Worm (Caenorhabditis elegans) whole organism, L4/young adult: Measurements from ENCODE around the gene nhr-15.

ENCODE experiments used
- W03F9.2 ChIP-seq: fragments of 150-350 bp; optimal IDR thresholded peaks from 2 replicates; lab custom pipeline; 2014; ENCODE audit warnings: missing biosample characterization, missing genetic modification characterization
- dao-5 ChIP-seq: sonication (generic microtip); optimal IDR thresholded peaks from 2 replicates; lab custom pipeline; 2016; ENCODE audit warnings: missing genotype, missing genetic modification characterization, moderate library complexity, missing compliant biosample characterization
- him-1 ChIP-seq: sonication (generic microtip); optimal IDR thresholded peaks from 2 replicates; lab custom pipeline; 2016; ENCODE audit warnings: missing genotype, missing genetic modification reagents, missing genetic modification characterization, missing compliant biosample characterization

DNA sequence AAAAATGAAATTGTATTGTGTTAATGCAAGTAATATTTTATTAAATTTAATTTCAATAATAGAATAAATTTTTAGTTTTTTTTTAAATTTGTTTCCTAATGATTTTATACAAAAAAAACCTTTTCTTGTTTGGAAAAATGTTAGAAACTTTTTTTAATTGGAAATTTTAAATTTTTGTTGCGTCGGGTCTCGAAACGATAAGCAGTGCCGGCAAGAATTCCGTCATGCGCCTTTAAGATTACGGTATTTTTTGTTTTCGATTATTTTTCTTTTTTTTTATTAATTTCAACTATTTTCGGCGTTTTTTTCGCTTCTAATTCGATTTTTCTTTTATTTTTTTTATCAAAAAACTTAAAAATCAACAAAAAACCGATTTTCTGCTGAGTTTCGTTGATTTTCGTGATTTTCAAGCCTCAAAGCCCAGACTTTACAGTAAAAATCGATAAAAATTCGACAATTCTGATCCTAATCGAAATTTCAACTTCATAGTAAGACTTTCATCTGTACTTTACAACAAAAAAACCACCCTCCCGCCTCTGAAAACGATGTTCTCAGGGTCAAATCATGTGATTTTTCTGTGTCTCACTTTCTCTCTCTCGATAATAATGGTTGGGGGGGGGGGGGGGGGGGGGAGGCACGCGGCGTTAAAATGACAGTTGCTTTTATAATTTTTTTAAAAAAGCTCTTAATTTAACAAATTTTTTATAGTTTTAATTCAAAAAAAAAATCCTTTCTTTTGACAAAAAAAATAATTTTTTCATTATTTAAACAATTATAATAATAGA is 35.2 kb downstream of the nhr-15 start:
- TF ChIP-seq W03F9.2 (tag; lab: Kevin White, UChicago) (no peak), him-1 (tag; lab: Kevin White, UChicago) (no peak), dao-5 (no peak)
